Worm (Caenorhabditis elegans): ENCODE results near the gene oct-2.

DNA sequence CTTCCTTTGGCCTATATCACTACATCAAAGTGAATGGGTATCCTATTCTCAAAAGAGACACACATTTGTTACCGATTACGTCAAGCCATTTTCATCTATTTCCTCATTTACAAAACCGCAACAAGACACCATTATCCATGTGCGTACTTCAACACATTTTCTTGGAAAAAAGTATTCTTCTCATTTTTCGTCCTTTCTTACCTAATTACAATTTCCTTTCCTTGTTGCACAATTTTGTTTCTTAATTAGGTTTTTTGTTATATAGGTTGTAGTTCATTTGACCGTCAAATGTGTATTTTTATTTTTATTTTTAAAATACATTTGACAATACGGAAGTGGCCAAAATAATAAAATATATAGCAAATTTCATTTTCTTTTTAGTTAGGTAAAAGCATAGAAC, 37.1 kb downstream of the oct-2 start:
- TF ChIP-seq ztf-11 (tag; optimal IDR thresholded peaks at IDR 0.05): no peak
- TF ChIP-seq pqm-1 (tag; optimal IDR thresholded peaks at IDR 0.05): no peak
- no peak for TF ChIP-seq dmd-9 (GFP tag; IDR thresholded peaks at IDR 0.05)
- TF ChIP-seq ces-1 (GFP tag; optimal IDR thresholded peaks at IDR 0.05): peak; percentile 54
- TF ChIP-seq nhr-10 (tag; optimal IDR thresholded peaks at IDR 0.05): no peak
- TF ChIP-seq skn-1 (tag; optimal IDR thresholded peaks at IDR 0.05): no peak
- no peak for TF ChIP-seq lir-3 (tag; optimal IDR thresholded peaks at IDR 0.05)

Data from whole organism, L4 larva.